Fruit fly (Drosophila melanogaster) whole organism, embryonic: ENCODE results near the gene CG11737.

Experiments used
- Aef1 ChIP-seq: fragments of 200-800 bp; sonication (Bioruptor generic); IDR thresholded peaks from 3 replicates; pipeline ENCODE4 v1.3.6; 2022; ENCODE audit warnings: missing biosample characterization, missing genetic modification characterization
- Atf6 ChIP-seq: fragments of 200-800 bp; sonication (Bioruptor generic); IDR thresholded peaks from 2 replicates; pipeline ENCODE4 v1.3.6; 2022; ENCODE audit warnings: missing biosample characterization, missing genetic modification characterization
- B-H2 ChIP-seq: fragments of 200-800 bp; sonication (Bioruptor generic); optimal IDR thresholded peaks from 2 replicates; lab custom pipeline; 2018; ENCODE audit warnings: missing biosample characterization, mild to moderate bottlenecking, missing genetic modification characterization
- BtbVII ChIP-seq: fragments of 200-800 bp; sonication (Bioruptor generic); optimal IDR thresholded peaks from 3 replicates; lab custom pipeline; 2017; ENCODE audit warnings: missing biosample characterization, mild to moderate bottlenecking, missing genetic modification characterization
- CG10431 ChIP-seq: fragments of 200-800 bp; sonication (Bioruptor generic); optimal IDR thresholded peaks from 3 replicates; lab custom pipeline; 2018; ENCODE audit warnings: missing biosample characterization, mild to moderate bottlenecking, missing genetic modification characterization
- CG10462 ChIP-seq: fragments of 200-800 bp; sonication (Bioruptor generic); optimal IDR thresholded peaks from 2 replicates; lab custom pipeline; 2016; ENCODE audit warnings: missing biosample characterization, missing genetic modification characterization
- CG11085 ChIP-seq: fragments of 200-800 bp; sonication (Bioruptor generic); IDR thresholded peaks from 2 replicates; pipeline ENCODE4 v1.3.6; 2022; ENCODE audit warnings: missing biosample characterization, missing genetic modification characterization
- CG11723 ChIP-seq: fragments of 200-800 bp; sonication (Bioruptor generic); optimal IDR thresholded peaks from 2 replicates; lab custom pipeline; 2017; ENCODE audit warnings: missing biosample characterization, mild to moderate bottlenecking, missing genetic modification characterization
- CG12104 ChIP-seq: fragments of 200-800 bp; sonication (Bioruptor generic); optimal IDR thresholded peaks from 3 replicates; lab custom pipeline; 2016; ENCODE audit warnings: missing biosample characterization, missing genetic modification characterization
- CG12744 ChIP-seq: fragments of 200-800 bp; sonication (Bioruptor generic); optimal IDR thresholded peaks from 2 replicates; lab custom pipeline; 2016; ENCODE audit warnings: missing biosample characterization, missing genetic modification characterization
- CG14860 ChIP-seq: fragments of 200-800 bp; sonication (Bioruptor generic); IDR thresholded peaks from 3 replicates; pipeline ENCODE4 v1.3.6; 2022; ENCODE audit warnings: missing biosample characterization, missing genetic modification characterization; ENCODE audit not compliant: partially characterized antibody
- CG15073 ChIP-seq: fragments of 200-800 bp; sonication (Bioruptor generic); optimal IDR thresholded peaks from 2 replicates; lab custom pipeline; 2016; ENCODE audit warnings: missing biosample characterization, missing genetic modification characterization
- CG15479 ChIP-seq: fragments of 200-800 bp; sonication (Bioruptor generic); optimal IDR thresholded peaks from 3 replicates; lab custom pipeline; 2019; ENCODE audit warnings: missing biosample characterization, mild to moderate bottlenecking, missing genetic modification characterization, moderate library complexity
- CG15601 ChIP-seq: fragments of 200-800 bp; sonication (Bioruptor generic); optimal IDR thresholded peaks from 3 replicates; lab custom pipeline; 2019; ENCODE audit warnings: missing biosample characterization, mild to moderate bottlenecking, missing genetic modification characterization, moderate library complexity
- CG16815 ChIP-seq: fragments of 200-800 bp; sonication (Bioruptor generic); optimal IDR thresholded peaks from 3 replicates; lab custom pipeline; 2017; ENCODE audit warnings: missing biosample characterization, mild to moderate bottlenecking, missing genetic modification characterization
- CG18599 ChIP-seq: fragments of 200-800 bp; sonication (Bioruptor generic); optimal IDR thresholded peaks from 3 replicates; lab custom pipeline; 2017; ENCODE audit warnings: missing biosample characterization, missing genetic modification characterization, mild to moderate bottlenecking, moderate library complexity, missing genetic modification reagents
- CG2116 ChIP-seq: fragments of 200-800 bp; sonication (Bioruptor generic); optimal IDR thresholded peaks from 3 replicates; lab custom pipeline; 2018; ENCODE audit warnings: missing biosample characterization, mild to moderate bottlenecking, missing genetic modification characterization
- CG2678 ChIP-seq: fragments of 200-800 bp; sonication (Bioruptor generic); optimal IDR thresholded peaks from 3 replicates; lab custom pipeline; 2019; ENCODE audit warnings: missing biosample characterization, mild to moderate bottlenecking, missing genetic modification characterization, moderate library complexity
- CG30020 ChIP-seq: fragments of 200-800 bp; optimal IDR thresholded peaks from 2 replicates; lab custom pipeline; 2019; ENCODE audit warnings: missing biosample characterization, mild to moderate bottlenecking, missing genetic modification characterization, moderate library complexity
- CG30431 ChIP-seq: fragments of 200-800 bp; sonication (Bioruptor generic); optimal IDR thresholded peaks from 2 replicates; lab custom pipeline; 2017; ENCODE audit warnings: missing biosample characterization, missing genetic modification characterization
- CG34376 ChIP-seq: fragments of 200-800 bp; sonication (Bioruptor generic); optimal IDR thresholded peaks from 2 replicates; lab custom pipeline; 2018; ENCODE audit warnings: missing biosample characterization, mild to moderate bottlenecking, missing genetic modification characterization
- CG3726 ChIP-seq: fragments of 200-800 bp; sonication (Bioruptor generic); IDR thresholded peaks from 3 replicates; pipeline ENCODE4, ENCODE4 v1.3.6; 2022; ENCODE audit warnings: missing biosample characterization, missing genetic modification characterization
- CG6813 ChIP-seq: fragments of 200-800 bp; sonication (Bioruptor generic); optimal IDR thresholded peaks from 2 replicates; lab custom pipeline; 2017; ENCODE audit warnings: missing biosample characterization, missing genetic modification characterization, mild to moderate bottlenecking, moderate library complexity, missing genetic modification reagents
- CG7556 ChIP-seq: fragments of 200-800 bp; sonication (Bioruptor generic); optimal IDR thresholded peaks from 2 replicates; lab custom pipeline; 2017; ENCODE audit warnings: missing biosample characterization, mild to moderate bottlenecking, missing genetic modification characterization
- D19B ChIP-seq: fragments of 200-800 bp; sonication (Bioruptor generic); optimal IDR thresholded peaks from 2 replicates; lab custom pipeline; 2017; ENCODE audit warnings: missing biosample characterization, mild to moderate bottlenecking, missing genetic modification characterization
- Fer3 ChIP-seq: fragments of 200-800 bp; sonication (Bioruptor generic); optimal IDR thresholded peaks from 2 replicates; lab custom pipeline; 2018; ENCODE audit warnings: missing biosample characterization, mild to moderate bottlenecking, missing genetic modification characterization, moderate library complexity
- Jarid2 ChIP-seq: fragments of 200-800 bp; sonication (Bioruptor generic); optimal IDR thresholded peaks from 3 replicates; lab custom pipeline; 2017; ENCODE audit warnings: mild to moderate bottlenecking, missing biosample characterization, missing genetic modification reagents, missing genetic modification characterization
- Lpt ChIP-seq: fragments of >200 bp; optimal IDR thresholded peaks from 2 replicates; lab custom pipeline; 2018; ENCODE audit warnings: missing biosample characterization, missing genetic modification characterization
- PHDP ChIP-seq: fragments of 200-800 bp; sonication (Bioruptor generic); optimal IDR thresholded peaks from 3 replicates; lab custom pipeline; 2018; ENCODE audit warnings: missing biosample characterization, mild to moderate bottlenecking, missing genetic modification characterization, moderate library complexity
- Scr ChIP-seq: fragments of 200-800 bp; sonication (Bioruptor generic); IDR thresholded peaks from 2 replicates; pipeline ENCODE4 v1.3.6; 2022; ENCODE audit warnings: missing biosample characterization, missing genetic modification characterization; ENCODE audit not compliant: partially characterized antibody
- Taf1 ChIP-seq: fragments of 200-800 bp; sonication (Bioruptor generic); IDR thresholded peaks from 2 replicates; pipeline ENCODE4 v1.3.6; 2022; ENCODE audit warnings: missing biosample characterization, missing genetic modification characterization
- YL-1 ChIP-seq: fragments of 200-800 bp; sonication (Bioruptor generic); optimal IDR thresholded peaks from 3 replicates; lab custom pipeline; 2017; ENCODE audit warnings: missing biosample characterization, mild to moderate bottlenecking, missing genetic modification characterization
- ap ChIP-seq: fragments of 200-800 bp; sonication (Bioruptor generic); IDR thresholded peaks from 2 replicates; pipeline ENCODE4 v1.3.6; 2022; ENCODE audit warnings: missing biosample characterization, missing genetic modification characterization
- bigmax ChIP-seq: fragments of 200-800 bp; sonication (Bioruptor generic); optimal IDR thresholded peaks from 2 replicates; lab custom pipeline; 2018; ENCODE audit warnings: missing biosample characterization, mild to moderate bottlenecking, missing genetic modification characterization
- cas ChIP-seq: fragments of 200-800 bp; sonication (Bioruptor generic); IDR thresholded peaks from 2 replicates; pipeline ENCODE4 v1.3.6; 2022; ENCODE audit warnings: missing biosample characterization, missing genetic modification characterization
- chinmo ChIP-seq: fragments of 200-800 bp; sonication (Bioruptor generic); IDR thresholded peaks from 4 replicates; pipeline ENCODE4 v1.3.6; 2022; ENCODE audit warnings: missing biosample characterization, missing genetic modification characterization; ENCODE audit not compliant: partially characterized antibody
- corto ChIP-seq: fragments of 200-800 bp; sonication (Bioruptor generic); optimal IDR thresholded peaks from 2 replicates; lab custom pipeline; 2016; ENCODE audit warnings: missing biosample characterization, mild to moderate bottlenecking, missing genetic modification characterization, moderate library complexity
- fd64A ChIP-seq: fragments of 200-800 bp; sonication (Bioruptor generic); optimal IDR thresholded peaks from 3 replicates; lab custom pipeline; 2018; ENCODE audit warnings: missing biosample characterization, mild to moderate bottlenecking, missing genetic modification characterization
- gcm2 ChIP-seq: fragments of 200-800 bp; sonication (Bioruptor generic); optimal IDR thresholded peaks from 2 replicates; lab custom pipeline; 2016; ENCODE audit warnings: missing biosample characterization, missing genetic modification characterization
- gsb-n ChIP-seq: fragments of 200-800 bp; sonication (Bioruptor generic); optimal IDR thresholded peaks from 3 replicates; lab custom pipeline; 2018; ENCODE audit warnings: missing biosample characterization, mild to moderate bottlenecking, missing genetic modification characterization
- jing ChIP-seq: fragments of 200-800 bp; sonication (Bioruptor generic); optimal IDR thresholded peaks from 2 replicates; lab custom pipeline; 2018; ENCODE audit warnings: missing biosample characterization, mild to moderate bottlenecking, missing genetic modification characterization
- luna ChIP-seq: fragments of 200-800 bp; sonication (Bioruptor generic); optimal IDR thresholded peaks from 2 replicates; lab custom pipeline; 2016; ENCODE audit warnings: missing biosample characterization, missing genetic modification characterization
- nom ChIP-seq: fragments of 200-800 bp; sonication (Bioruptor generic); optimal IDR thresholded peaks from 2 replicates; lab custom pipeline; 2017; ENCODE audit warnings: missing biosample characterization, missing genetic modification characterization, mild to moderate bottlenecking, moderate library complexity, missing genetic modification reagents
- pho ChIP-seq: fragments of 200-800 bp; sonication (Bioruptor generic); optimal IDR thresholded peaks from 2 replicates; lab custom pipeline; 2016; ENCODE audit warnings: missing biosample characterization, missing genetic modification characterization
- pzg ChIP-seq: fragments of 200-800 bp; sonication (Bioruptor generic); optimal IDR thresholded peaks from 3 replicates; lab custom pipeline; 2018; ENCODE audit warnings: missing biosample characterization, mild to moderate bottlenecking, missing genetic modification characterization, moderate library complexity
- salm ChIP-seq: fragments of 200-800 bp; sonication (Bioruptor generic); optimal IDR thresholded peaks from 2 replicates; lab custom pipeline; 2018; ENCODE audit warnings: missing biosample characterization, mild to moderate bottlenecking, missing genetic modification characterization
- sim ChIP-seq: fragments of 200-800 bp; sonication (Bioruptor generic); IDR thresholded peaks from 2 replicates; pipeline ENCODE4 v1.3.6; 2022; ENCODE audit warnings: missing biosample characterization, missing genetic modification characterization
- tgo ChIP-seq: fragments of 200-800 bp; sonication (Bioruptor generic); IDR thresholded peaks from 3 replicates; pipeline ENCODE4 v1.3.6; 2022; ENCODE audit warnings: missing biosample characterization, missing genetic modification characterization
- tin ChIP-seq: fragments of 200-800 bp; sonication (Bioruptor generic); optimal IDR thresholded peaks from 3 replicates; lab custom pipeline; 2016; ENCODE audit warnings: missing biosample characterization, missing genetic modification characterization
- trh ChIP-seq: fragments of 200-800 bp; sonication (Bioruptor generic); optimal IDR thresholded peaks from 2 replicates; lab custom pipeline; 2016; ENCODE audit warnings: missing biosample characterization, missing genetic modification characterization

CG11737 gene

DNA sequence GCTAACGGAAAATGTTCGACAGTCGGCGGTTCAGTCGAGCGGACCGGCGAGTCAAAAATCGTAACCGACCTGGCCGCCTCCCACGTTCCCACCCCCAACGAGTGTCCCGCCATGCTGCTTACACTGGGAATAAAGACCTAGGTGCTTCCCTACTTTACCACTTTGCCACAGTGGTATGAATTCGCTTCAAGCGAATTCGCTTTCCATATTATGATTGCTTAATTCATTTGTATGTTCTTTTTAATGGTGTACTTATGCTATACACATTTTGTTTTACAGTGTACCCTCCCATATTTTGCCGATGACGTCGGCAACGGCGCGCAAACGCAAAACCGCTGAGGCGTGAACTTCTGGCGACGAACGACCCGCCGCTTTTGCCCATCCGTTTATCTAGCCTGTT is 34.8 kb upstream of the CG11737 start (continued):
- peak; percentile 58 for TF ChIP-seq CG6813
- TF ChIP-seq CG30020 (tag; lab: Kevin White, UChicago) = no peak
- no peak for TF ChIP-seq CG15601 (tag; lab: Kevin White, UChicago)
- peak; percentile 45 for TF ChIP-seq CG11723 (GFP tag; lab: Kevin White, UChicago)
- TF ChIP-seq CG2678 (tag; lab: Kevin White, UChicago) = peak; percentile 84
- TF ChIP-seq pho (GFP tag; lab: Kevin White, UChicago) = no peak
- TF ChIP-seq CG18599 = peak; percentile 87
- no peak for TF ChIP-seq pzg (GFP tag; lab: Kevin White, UChicago)
- TF ChIP-seq CG15479 = no peak
- no peak for TF ChIP-seq CG15073 (GFP tag; lab: Kevin White, UChicago)
- no peak for TF ChIP-seq CG14860 (GFP tag; lab: Robert Waterston, UW)
- TF ChIP-seq ap (GFP tag; lab: Robert Waterston, UW) = peak; percentile 48; the same call in 1 of the 2 replicates
- no peak for TF ChIP-seq YL-1 (GFP tag; lab: Kevin White, UChicago)
- no peak for TF ChIP-seq cas (GFP tag; lab: Robert Waterston, UW)
- TF ChIP-seq Jarid2 (GFP tag; lab: Kevin White, UChicago) = peak; percentile 8
- no peak for TF ChIP-seq salm
- no peak for TF ChIP-seq CG2116 (GFP tag; lab: Kevin White, UChicago)
- peak; percentile 60 for TF ChIP-seq CG30431 (GFP tag; lab: Kevin White, UChicago)
- peak; percentile 73 for TF ChIP-seq CG7556 (GFP tag; lab: Kevin White, UChicago)
- TF ChIP-seq CG34376 (GFP tag; lab: Kevin White, UChicago) = peak; percentile 23
- TF ChIP-seq Lpt (GFP tag; lab: Kevin White, UChicago) = no peak
- no peak for TF ChIP-seq CG12744
- no peak for TF ChIP-seq nom (GFP tag; lab: Kevin White, UChicago)
- no peak for TF ChIP-seq B-H2 (GFP tag; lab: Kevin White, UChicago)
- TF ChIP-seq bigmax (GFP tag; lab: Kevin White, UChicago) = no peak
- no peak for TF ChIP-seq fd64A (GFP tag; lab: Kevin White, UChicago)
- TF ChIP-seq sim (GFP tag; lab: Robert Waterston, UW) = no peak; the same call in 1 of the 2 replicates
- TF ChIP-seq CG16815 = peak; percentile 26
- no peak for TF ChIP-seq trh (GFP tag; lab: Kevin White, UChicago)
- peak; percentile 7 for TF ChIP-seq CG10462 (GFP tag; lab: Kevin White, UChicago)
- TF ChIP-seq D19B (GFP tag; lab: Kevin White, UChicago) = peak; percentile 31
- TF ChIP-seq Aef1 = peak; percentile 73
- peak; percentile 40; the same call in 1 of the 2 replicates for TF ChIP-seq CG11085
- TF ChIP-seq PHDP (tag; lab: Kevin White, UChicago) = no peak
- no peak for TF ChIP-seq corto
- no peak for TF ChIP-seq gcm2 (GFP tag; lab: Kevin White, UChicago)
- peak; percentile 50; the same call in 1 of the 3 replicates for TF ChIP-seq CG3726 (GFP tag; lab: Robert Waterston, UW)
- no peak for TF ChIP-seq luna
- peak; percentile 48; the same call in 1 of the 2 replicates for TF ChIP-seq Atf6
- TF ChIP-seq CG12104 (GFP tag; lab: Kevin White, UChicago) = peak; percentile 37
- TF ChIP-seq Fer3 (tag; lab: Kevin White, UChicago) = peak; percentile 72
- peak; percentile 29 for TF ChIP-seq BtbVII (GFP tag; lab: Kevin White, UChicago)
- TF ChIP-seq jing (GFP tag; lab: Kevin White, UChicago) = peak; percentile 64
- TF ChIP-seq tgo (GFP tag; lab: Robert Waterston, UW) = peak; percentile 74
- peak; percentile 77 for TF ChIP-seq tin
- no peak for TF ChIP-seq Scr (GFP tag; lab: Robert Waterston, UW)
- peak; percentile 41; the same call in 1 of the 2 replicates for TF ChIP-seq Taf1
- no peak for TF ChIP-seq chinmo (GFP tag; lab: Robert Waterston, UW)
- TF ChIP-seq CG10431 (GFP tag; lab: Kevin White, UChicago) = no peak
- peak; percentile 23 for TF ChIP-seq gsb-n (tag; lab: Kevin White, UChicago)
